Worm (Caenorhabditis elegans): ENCODE measurements around the gene Y71G10AR.4.

DNA sequence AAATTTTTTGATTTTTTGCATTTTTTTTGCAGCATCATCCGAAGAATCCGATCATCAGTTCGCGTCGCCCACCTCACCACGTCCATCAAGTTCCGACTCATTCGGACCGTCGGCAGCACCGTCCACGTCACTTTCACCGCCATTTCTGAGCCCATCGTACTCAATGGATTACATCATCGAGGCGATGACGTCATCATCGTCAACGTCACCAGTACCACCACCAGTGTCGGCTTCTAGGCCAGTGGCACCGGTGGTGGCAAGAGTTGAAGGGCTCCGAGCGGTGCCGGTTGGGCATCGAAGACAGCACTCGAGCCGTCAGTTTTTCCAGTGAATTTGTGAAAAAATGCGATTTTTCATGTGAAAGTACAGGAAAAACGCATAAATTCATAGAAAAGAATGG is 24.8 kb downstream of the Y71G10AR.4 start:
- TF ChIP-seq nhr-12 (tag; optimal IDR thresholded peaks at IDR 0.05) (no peak), ama-1 (optimal IDR thresholded peaks at IDR 0.05) (no peak), ztf-11 (tag; optimal IDR thresholded peaks at IDR 0.05) (no peak), nhr-21 (tag; optimal IDR thresholded peaks at IDR 0.05) (no peak), egl-27 (tag; optimal IDR thresholded peaks at IDR 0.05) (no peak), ceh-16 (tag; optimal IDR thresholded peaks at IDR 0.05) (no peak), unc-39 (tag; optimal IDR thresholded peaks at IDR 0.05) (no peak), skn-1 (tag; optimal IDR thresholded peaks at IDR 0.05) (no peak), lin-13 (GFP tag; optimal IDR thresholded peaks at IDR 0.05) (no peak), ZK546.5 (tag; optimal IDR thresholded peaks at IDR 0.05) (no peak), nhr-77 (tag; optimal IDR thresholded peaks at IDR 0.05) (no peak), sma-9 (GFP tag; optimal IDR thresholded peaks at IDR 0.05) (no peak), sma-9 (tag; optimal IDR thresholded peaks at IDR 0.05) (no peak), lin-39 (tag; optimal IDR thresholded peaks at IDR 0.05) (no peak)
